Worm (Caenorhabditis elegans): Measurements from ENCODE around the gene his-62.

The his-62 gene

ce11 chrIV:7440238-7440637 lies 46.1 kb upstream of the his-62 start:
- peak; percentile 97 for TF ChIP-seq blmp-1 (tag; optimal IDR thresholded peaks at IDR 0.05)
- TF ChIP-seq Y116A8C.19 (tag; optimal IDR thresholded peaks at IDR 0.05; ENCODE audit: borderline replicate concordance): no peak
- peak in 4 of 6 experiments; percentile 1 to 77 (median 42) for TF ChIP-seq elt-3 (tag; optimal IDR thresholded peaks at IDR 0.05)

ce11 chrIV:7445236-7445635 lies 41.1 kb upstream of the his-62 start, which contains the start of gene valv-1:
Gene valv-1 (minus strand): TSS chrIV:7445336.
- TF ChIP-seq blmp-1 (tag; optimal IDR thresholded peaks at IDR 0.05) (no peak), nhr-77 (tag; optimal IDR thresholded peaks at IDR 0.05) (no peak), elt-3 (tag; optimal IDR thresholded peaks at IDR 0.05) (no peak), nhr-28 (tag; optimal IDR thresholded peaks at IDR 0.05) (no peak), lin-39 (tag; optimal IDR thresholded peaks at IDR 0.05) (no peak), ces-1 (GFP tag; optimal IDR thresholded peaks at IDR 0.05) (no peak), pqm-1 (tag; optimal IDR thresholded peaks at IDR 0.05) (no peak), hpl-2 (GFP tag; optimal IDR thresholded peaks at IDR 0.05) (no peak)

ce11 chrIV:7445995-7446394 lies 40.4 kb upstream of the his-62 start, which contains the start of gene B0496.1:
Gene B0496.1 (plus strand): TSS chrIV:7446295.
- TF ChIP-seq blmp-1 (tag; optimal IDR thresholded peaks at IDR 0.05) (peak; percentile 41), zip-4 (GFP tag; optimal IDR thresholded peaks at IDR 0.05) (no peak), mef-2 (tag; optimal IDR thresholded peaks at IDR 0.05) (no peak)

ce11 chrIV:7447556-7447955 lies 38.8 kb upstream of the his-62 start, which contains the start of gene B0496.2:
Gene B0496.2 (plus strand): TSS chrIV:7447856.
- no peak for TF ChIP-seq ceh-63 (GFP tag; optimal IDR thresholded peaks at IDR 0.05)
- TF ChIP-seq grh-1 (GFP tag; IDR thresholded peaks at IDR 0.05): no peak
- no peak for TF ChIP-seq snpc-4 (tag; optimal IDR thresholded peaks at IDR 0.05)
- no peak for TF ChIP-seq F16B12.6 (tag; optimal IDR thresholded peaks at IDR 0.05)
- no peak for TF ChIP-seq unc-30 (tag; optimal IDR thresholded peaks at IDR 0.05)
- no peak for TF ChIP-seq elt-3 (tag; optimal IDR thresholded peaks at IDR 0.05)
- no peak for TF ChIP-seq sup-37 (GFP tag; optimal IDR thresholded peaks at IDR 0.05)
- TF ChIP-seq C16A3.4 (tag; optimal IDR thresholded peaks at IDR 0.05): no peak
- no peak for TF ChIP-seq lin-14 (GFP tag; optimal IDR thresholded peaks at IDR 0.05)
- TF ChIP-seq tlp-1 (tag; optimal IDR thresholded peaks at IDR 0.05): no peak
- TF ChIP-seq lin-39 (tag; optimal IDR thresholded peaks at IDR 0.05): no peak
- TF ChIP-seq nhr-47 (tag; optimal IDR thresholded peaks at IDR 0.05): no peak
- no peak for TF ChIP-seq dpl-1 (GFP tag; optimal IDR thresholded peaks at IDR 0.05)
- TF ChIP-seq ceh-88 (GFP tag; IDR thresholded peaks at IDR 0.05): no peak
- TF ChIP-seq ztf-11 (tag; optimal IDR thresholded peaks at IDR 0.05): no peak
- TF ChIP-seq ama-1 (optimal IDR thresholded peaks at IDR 0.05): no peak
- TF ChIP-seq C04F5.9 (tag; optimal IDR thresholded peaks at IDR 0.05): no peak
- no peak for TF ChIP-seq jun-1 (tag; optimal IDR thresholded peaks at IDR 0.05)
- TF ChIP-seq hlh-17 (GFP tag; optimal IDR thresholded peaks at IDR 0.05; ENCODE audit: borderline replicate concordance): no peak

ce11 chrIV:7451345-7451744 lies 35.0 kb upstream of the his-62 start, which contains the start of gene tes-1:
Gene tes-1 (minus strand): TSS chrIV:7451445.
- TF ChIP-seq skn-1 (tag; optimal IDR thresholded peaks at IDR 0.05) (no peak), nhr-28 (tag; optimal IDR thresholded peaks at IDR 0.05) (no peak), ztf-11 (tag; optimal IDR thresholded peaks at IDR 0.05) (no peak), zag-1 (tag; optimal IDR thresholded peaks at IDR 0.05) (no peak), nhr-19 (GFP tag; conservative IDR thresholded peaks at IDR 0.05) (no peak), mab-9 (GFP tag; IDR thresholded peaks at IDR 0.05) (no peak)

ce11 chrIV:7453661-7454159 lies 32.6 kb upstream of the his-62 start:
- TF ChIP-seq unc-130 (tag; optimal IDR thresholded peaks at IDR 0.05) (no peak), efl-3 (GFP tag; optimal IDR thresholded peaks at IDR 0.05) (no peak), jun-1 (tag; optimal IDR thresholded peaks at IDR 0.05) (no peak), hlh-4 (tag; optimal IDR thresholded peaks at IDR 0.05) (no peak), sox-4 (tag; optimal IDR thresholded peaks at IDR 0.05) (no peak), fos-1 (tag; optimal IDR thresholded peaks at IDR 0.05) (no peak), lin-13 (GFP tag; optimal IDR thresholded peaks at IDR 0.05) (no peak), ztf-11 (tag; optimal IDR thresholded peaks at IDR 0.05) (no peak), ceh-88 (GFP tag; IDR thresholded peaks at IDR 0.05) (no peak), mep-1 (tag; optimal IDR thresholded peaks at IDR 0.05) (no peak), zip-4 (GFP tag; optimal IDR thresholded peaks at IDR 0.05) (no peak), egl-13 (tag; optimal IDR thresholded peaks at IDR 0.05) (no peak), ets-5 (GFP tag; IDR thresholded peaks at IDR 0.05) (no peak), snu-23 (GFP tag; optimal IDR thresholded peaks at IDR 0.05) (no peak), mdl-1 (tag; optimal IDR thresholded peaks at IDR 0.05) (no peak), isw-1 (GFP tag; IDR thresholded peaks at IDR 0.05) (0 out of 2 replicates have a peak, but pooled peaks have one; percentile 7)
